Fruit fly (Drosophila melanogaster) whole organism, wandering third instar larva: ENCODE data around the gene CCT2.

Source experiments
- Abd-B ChIP-seq: fragments of >200 bp; optimal IDR thresholded peaks from 2 replicates; lab custom pipeline; 2017; ENCODE audit warnings: missing biosample characterization, missing genetic modification characterization
- CG32264 ChIP-seq: fragments of 200-800 bp; sonication (Bioruptor generic); optimal IDR thresholded peaks from 2 replicates; lab custom pipeline; 2016; ENCODE audit warnings: missing biosample characterization, missing genetic modification characterization
- CG9705 ChIP-seq: fragments of 200-800 bp; sonication (Bioruptor generic); optimal IDR thresholded peaks from 2 replicates; lab custom pipeline; 2018; ENCODE audit warnings: missing biosample characterization, mild to moderate bottlenecking, missing genetic modification characterization
- CrebA ChIP-seq: fragments of 200-800 bp; sonication (Bioruptor generic); optimal IDR thresholded peaks from 2 replicates; lab custom pipeline; 2016; ENCODE audit warnings: missing biosample characterization, mild to moderate bottlenecking, missing genetic modification characterization, borderline replicate concordance
- Dfd ChIP-seq: fragments of >200 bp; optimal IDR thresholded peaks from 2 replicates; lab custom pipeline; 2017; ENCODE audit warnings: missing biosample characterization, missing genetic modification characterization
- Dif ChIP-seq: fragments of 200-275, 200-300 bp; sonication (Bioruptor generic); optimal IDR thresholded peaks from 2 replicates; lab custom pipeline; 2018; ENCODE audit warnings: missing biosample characterization, missing genetic modification characterization; ENCODE audit not compliant: partially characterized antibody
- GATAd ChIP-seq: sonication (Bioruptor generic); optimal IDR thresholded peaks from 2 replicates; lab custom pipeline; 2016; ENCODE audit warnings: missing biosample characterization, missing genetic modification characterization
- HLH106 ChIP-seq: fragments of 200-800 bp; optimal IDR thresholded peaks from 3 replicates; lab custom pipeline; 2019; ENCODE audit warnings: missing biosample characterization, mild to moderate bottlenecking, missing genetic modification characterization, moderate library complexity
- Hnf4 ChIP-seq: fragments of 200-800 bp; sonication (Bioruptor generic); optimal IDR thresholded peaks from 2 replicates; lab custom pipeline; 2016; ENCODE audit warnings: missing biosample characterization, mild to moderate bottlenecking, missing genetic modification characterization
- Hr78 ChIP-seq: fragments of >200 bp; optimal IDR thresholded peaks from 2 replicates; lab custom pipeline; 2017; ENCODE audit warnings: missing biosample characterization, missing genetic modification characterization
- Hr83 ChIP-seq: fragments of 200-300 bp; sonication (Bioruptor generic); optimal IDR thresholded peaks from 2 replicates; lab custom pipeline; 2016; ENCODE audit warnings: missing biosample characterization, mild to moderate bottlenecking, missing genetic modification characterization, moderate library complexity; ENCODE audit not compliant: poor library complexity, severe bottlenecking
- Jra ChIP-seq: sonication (Bioruptor generic); optimal IDR thresholded peaks from 2 replicates; lab custom pipeline; 2016; ENCODE audit warnings: missing biosample characterization, missing genetic modification characterization
- Myc ChIP-seq: fragments of >200 bp; optimal IDR thresholded peaks from 2 replicates; lab custom pipeline; 2017
- OdsH ChIP-seq: fragments of 200-800 bp; sonication (Bioruptor generic); optimal IDR thresholded peaks from 2 replicates; lab custom pipeline; 2016; ENCODE audit warnings: missing biosample characterization, mild to moderate bottlenecking, missing genetic modification characterization
- Rel ChIP-seq, 2 experiments: fragments of 200-800 bp; sonication (Bioruptor generic) in 1 of 2; optimal IDR thresholded peaks; 2 replicates in 1 of 2; 3 replicates in 1 of 2; lab custom pipeline; 2016 to 2019; ENCODE audit warnings: mild to moderate bottlenecking in 2 of 2, missing biosample characterization in 2 of 2, missing genetic modification characterization in 2 of 2, moderate library complexity in 1 of 2
- Sp1 ChIP-seq: fragments of 200-800 bp; sonication (Bioruptor generic); optimal IDR thresholded peaks from 3 replicates; lab custom pipeline; 2019; ENCODE audit warnings: missing biosample characterization, mild to moderate bottlenecking, missing genetic modification characterization, moderate library complexity
- Vsx2 ChIP-seq: fragments of 200-300, 225-300 bp; sonication (Bioruptor generic); optimal IDR thresholded peaks from 2 replicates; lab custom pipeline; 2018; ENCODE audit warnings: missing biosample characterization, missing genetic modification characterization; ENCODE audit not compliant: partially characterized antibody
- br ChIP-seq: fragments of 200-800 bp; sonication (Bioruptor generic); optimal IDR thresholded peaks from 2 replicates; lab custom pipeline; 2016; ENCODE audit warnings: missing biosample characterization, missing genetic modification characterization
- brk ChIP-seq: fragments of 200-800 bp; sonication (Bioruptor generic); optimal IDR thresholded peaks from 2 replicates; lab custom pipeline; 2016; ENCODE audit warnings: missing biosample characterization, mild to moderate bottlenecking, missing genetic modification characterization
- dl ChIP-seq, 2 experiments: fragments of 175-275, 200-275 bp in 1 of 2; fragments of 200-275 bp in 1 of 2; sonication (Bioruptor generic); optimal IDR thresholded peaks; lab custom pipeline; 2018; ENCODE audit warnings: mild to moderate bottlenecking in 2 of 2, missing biosample characterization in 2 of 2, missing genetic modification characterization in 2 of 2, moderate library complexity in 2 of 2; ENCODE audit not compliant: partially characterized antibody in 2 of 2, insufficient read depth in 1 of 2
- dmrt93B ChIP-seq: fragments of 200-800 bp; sonication (Bioruptor generic); optimal IDR thresholded peaks from 2 replicates; lab custom pipeline; 2018; ENCODE audit warnings: missing biosample characterization, mild to moderate bottlenecking, missing genetic modification characterization
- dsf ChIP-seq: sonication (Bioruptor generic); optimal IDR thresholded peaks from 2 replicates; lab custom pipeline; 2016; ENCODE audit warnings: missing biosample characterization, missing genetic modification characterization, borderline replicate concordance
- ey ChIP-seq: fragments of 200-800 bp; sonication (Bioruptor generic); optimal IDR thresholded peaks from 2 replicates; lab custom pipeline; 2016; ENCODE audit warnings: missing biosample characterization, missing genetic modification characterization
- foxo ChIP-seq, 2 experiments: fragments of 200-800 bp; sonication (Bioruptor generic); optimal IDR thresholded peaks; 2 replicates in 1 of 2; 3 replicates in 1 of 2; lab custom pipeline; 2016 to 2017; ENCODE audit warnings: missing biosample characterization in 2 of 2, missing genetic modification characterization in 2 of 2
- fru ChIP-seq: fragments of 200-800 bp; sonication (Bioruptor generic); optimal IDR thresholded peaks from 3 replicates; lab custom pipeline; 2016; ENCODE audit warnings: missing biosample characterization, mild to moderate bottlenecking, missing genetic modification characterization
- h ChIP-seq: fragments of 200-800 bp; sonication (Bioruptor generic); optimal IDR thresholded peaks from 3 replicates; lab custom pipeline; 2016; ENCODE audit warnings: missing biosample characterization, mild to moderate bottlenecking, missing genetic modification characterization
- psq ChIP-seq: fragments of 200-800 bp; sonication (Bioruptor generic); optimal IDR thresholded peaks from 3 replicates; lab custom pipeline; 2017; ENCODE audit warnings: missing biosample characterization, mild to moderate bottlenecking, missing genetic modification characterization, moderate library complexity
- rgr ChIP-seq: fragments of 200-800 bp; sonication (Bioruptor generic); optimal IDR thresholded peaks from 3 replicates; lab custom pipeline; 2016; ENCODE audit warnings: missing biosample characterization, mild to moderate bottlenecking, missing genetic modification characterization
- sage ChIP-seq: fragments of 200-800 bp; sonication (Bioruptor generic); optimal IDR thresholded peaks from 2 replicates; lab custom pipeline; 2016; ENCODE audit warnings: missing biosample characterization, mild to moderate bottlenecking, missing genetic modification characterization
- sv ChIP-seq: fragments of 200-800 bp; sonication (Bioruptor generic); optimal IDR thresholded peaks from 3 replicates; lab custom pipeline; 2016; ENCODE audit warnings: missing biosample characterization, missing genetic modification characterization
- tai ChIP-seq: sonication (Bioruptor generic); optimal IDR thresholded peaks from 2 replicates; lab custom pipeline; 2016; ENCODE audit warnings: missing biosample characterization, missing genetic modification characterization
- usp ChIP-seq: fragments of >200 bp; optimal IDR thresholded peaks from 2 replicates; lab custom pipeline; 2017; ENCODE audit warnings: missing biosample characterization, missing genetic modification characterization
- woc ChIP-seq: sonication (Bioruptor generic); optimal IDR thresholded peaks from 2 replicates; lab custom pipeline; 2016; ENCODE audit warnings: missing biosample characterization, mild to moderate bottlenecking, missing genetic modification characterization

Gene CCT2

DNA sequence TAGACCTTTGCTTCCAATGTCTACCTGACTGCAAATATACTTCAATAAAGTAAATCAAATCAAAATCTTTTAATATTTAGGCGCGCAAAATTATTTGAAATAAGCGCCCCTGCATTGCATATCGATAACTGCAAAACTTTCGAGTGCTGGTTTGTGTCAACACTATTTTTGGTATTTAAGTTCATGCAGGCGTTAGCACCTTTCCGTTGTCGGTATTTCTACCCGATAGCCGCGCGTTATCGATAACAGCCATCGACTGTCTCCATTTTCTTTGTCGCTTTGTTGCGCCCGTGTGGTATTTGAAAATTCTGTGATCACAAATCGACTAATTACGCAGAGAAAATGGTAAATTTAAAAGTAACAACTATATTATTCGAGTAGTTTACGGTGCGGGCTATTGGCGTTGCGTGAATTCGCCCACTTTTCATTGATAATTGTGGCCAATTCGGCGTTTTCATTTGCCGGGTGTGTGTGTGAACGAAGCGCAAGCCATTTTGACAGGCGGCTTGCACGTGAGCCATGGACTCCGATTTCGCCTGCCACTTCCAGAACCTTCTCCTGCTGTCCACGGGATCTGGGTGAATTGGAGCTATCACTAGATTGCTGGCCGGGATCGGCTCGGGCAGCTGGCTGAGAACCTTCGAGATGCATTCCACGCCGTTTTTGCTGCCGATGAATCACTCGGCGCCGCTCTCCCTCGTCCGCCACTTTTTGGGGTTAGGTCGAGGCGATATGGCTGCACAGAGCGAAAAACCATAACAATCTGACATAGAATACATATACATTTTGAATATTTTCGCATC, at the start of gene CCT2:
CCT2 (plus strand) TSS at position 260 of the 803 bp plus-strand sequence.
- TF ChIP-seq Abd-B (GFP tag; lab: Kevin White, UChicago), result no peak
- TF ChIP-seq dsf (GFP tag; lab: Kevin White, UChicago), result no peak
- no peak for TF ChIP-seq ey (GFP tag; lab: Kevin White, UChicago)
- TF ChIP-seq Rel (GFP tag; optimal IDR thresholded peaks at IDR 0.05; lab: Kevin White, UChicago), result no peak
- peak; percentile 5 for TF ChIP-seq Rel (tag; optimal IDR thresholded peaks at IDR 0.05; lab: Kevin White, UChicago)
- no peak for TF ChIP-seq sage (GFP tag; lab: Kevin White, UChicago)
- no peak for TF ChIP-seq Sp1 (GFP tag; lab: Kevin White, UChicago)
- no peak for TF ChIP-seq GATAd (GFP tag; lab: Kevin White, UChicago)
- peak; percentile 4 for TF ChIP-seq HLH106 (tag; lab: Kevin White, UChicago)

DNA sequence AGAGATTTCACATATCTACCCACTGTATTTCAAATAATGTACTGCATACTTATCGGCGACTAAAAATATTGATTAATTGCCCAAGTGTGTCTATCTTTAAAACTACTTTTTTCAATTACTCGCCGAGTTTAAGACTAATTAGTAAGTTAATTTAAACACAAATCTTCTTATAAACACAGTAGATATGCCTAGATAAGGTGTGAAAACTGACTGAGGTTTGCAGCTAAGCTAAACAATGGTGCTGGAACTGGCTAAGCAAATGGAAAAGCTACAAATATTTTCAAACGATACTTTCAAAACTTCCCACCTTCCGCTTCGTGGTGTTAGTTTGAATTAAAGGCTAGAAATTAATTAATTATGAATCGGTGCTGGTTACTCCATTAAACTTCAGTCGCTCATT, 48.5 kb upstream of the CCT2 start:
- TF ChIP-seq GATAd (GFP tag; lab: Kevin White, UChicago), result no peak
- no peak for TF ChIP-seq foxo (GFP tag; optimal IDR thresholded peaks at IDR 0.05; lab: Kevin White, UChicago)
- peak; percentile 53 for TF ChIP-seq Myc (lab: Kevin White, UChicago)

DNA sequence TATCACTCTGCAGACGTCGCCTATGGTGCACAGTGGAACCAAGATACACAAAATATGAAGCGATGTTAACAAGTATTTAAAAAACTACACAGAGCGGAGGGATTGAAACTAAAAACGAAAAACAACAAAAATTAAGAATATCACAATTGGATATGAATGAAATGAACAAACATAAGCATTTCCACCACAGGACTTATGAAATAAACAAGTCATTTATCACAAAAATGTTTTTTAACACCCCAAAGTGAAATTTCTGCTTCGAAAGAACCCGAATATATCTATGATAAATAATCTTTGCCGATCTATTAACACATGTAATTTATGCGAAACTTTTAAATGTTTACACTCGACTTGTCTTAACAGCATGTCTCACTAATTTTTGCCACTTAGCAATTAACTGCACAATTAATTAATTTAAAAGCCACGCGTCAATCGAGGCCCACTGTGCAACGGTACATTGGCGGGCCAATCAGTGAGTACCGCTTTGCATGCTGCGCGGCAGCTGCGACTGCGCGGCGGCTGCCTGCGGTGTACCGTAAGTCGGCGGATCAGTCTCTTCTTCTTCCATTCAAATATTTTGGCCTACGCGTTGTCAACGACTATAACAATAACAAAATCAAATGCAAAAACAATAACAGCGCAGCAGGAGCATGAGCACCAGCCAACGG, 47.4 kb upstream of the CCT2 start:
- TF ChIP-seq Myc (lab: Kevin White, UChicago) (no peak), woc (GFP tag; lab: Kevin White, UChicago) (peak; percentile 43), GATAd (GFP tag; lab: Kevin White, UChicago) (no peak), dsf (GFP tag; lab: Kevin White, UChicago) (no peak), fru (no peak), sv (GFP tag; lab: Kevin White, UChicago) (peak; percentile 6), usp (GFP tag; lab: Kevin White, UChicago) (no peak), CG9705 (no peak), Dfd (GFP tag; lab: Kevin White, UChicago) (no peak), foxo (GFP tag; optimal IDR thresholded peaks at IDR 0.05; lab: Kevin White, UChicago) (peak in 1 of 2 experiments; percentile 0), tai (GFP tag; lab: Kevin White, UChicago) (no peak), h (GFP tag; lab: Kevin White, UChicago) (peak; percentile 2), psq (GFP tag; lab: Kevin White, UChicago) (no peak), brk (GFP tag; lab: Kevin White, UChicago) (no peak), Jra (GFP tag; lab: Kevin White, UChicago) (no peak), Abd-B (GFP tag; lab: Kevin White, UChicago) (no peak)

DNA sequence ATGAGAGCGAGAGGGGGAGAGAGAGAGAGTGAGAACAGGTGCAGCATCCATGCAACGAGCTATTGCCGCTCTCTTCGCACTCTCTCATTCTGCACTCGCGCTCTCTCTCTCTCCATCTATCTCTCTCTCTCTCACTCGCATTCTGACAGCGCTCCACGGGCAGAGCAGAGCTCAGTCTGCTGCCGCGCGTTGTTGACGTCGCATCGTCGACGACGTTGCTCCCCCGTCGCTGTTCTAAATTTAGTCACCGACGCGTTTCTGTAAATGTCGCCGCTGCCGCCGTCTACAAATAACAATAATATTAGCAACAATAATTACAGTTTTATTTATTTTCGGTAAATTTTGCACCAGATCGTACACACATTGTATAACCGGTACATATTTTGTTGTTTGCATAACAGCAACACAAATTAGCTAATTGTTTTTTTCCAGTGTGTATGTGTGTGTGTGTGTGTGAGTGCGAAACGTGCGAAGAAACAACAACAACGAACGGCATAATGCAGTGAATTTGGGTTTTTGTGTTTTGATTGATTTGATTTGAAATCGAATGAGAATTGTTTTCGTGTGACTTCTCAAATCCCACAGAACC, 46.8 kb upstream of the CCT2 start:
- TF ChIP-seq fru (peak; percentile 67), h (GFP tag; lab: Kevin White, UChicago) (peak; percentile 59), ey (GFP tag; lab: Kevin White, UChicago) (peak; percentile 40), OdsH (GFP tag; lab: Kevin White, UChicago) (peak; percentile 27), dl (GFP tag; optimal IDR thresholded peaks at IDR 0.05; lab: Kevin White, UChicago; ENCODE audit: insufficient read depth in 1 of 2, partially characterized antibody in 2 of 2) (peak; percentile 78 to 83), Hr78 (GFP tag; lab: Kevin White, UChicago) (no peak), CrebA (peak; percentile 16), Dif (GFP tag; lab: Kevin White, UChicago) (peak; percentile 86), foxo (GFP tag; optimal IDR thresholded peaks at IDR 0.05; lab: Kevin White, UChicago) (peak in 1 of 2 experiments; percentile 45), CG32264 (no peak), woc (GFP tag; lab: Kevin White, UChicago) (no peak), br (GFP tag; lab: Kevin White, UChicago) (peak; percentile 35), Dfd (GFP tag; lab: Kevin White, UChicago) (no peak), Sp1 (GFP tag; lab: Kevin White, UChicago) (peak; percentile 0), dmrt93B (GFP tag; lab: Kevin White, UChicago) (no peak), Hr83 (GFP tag; lab: Kevin White, UChicago) (peak; percentile 44), Hnf4 (peak; percentile 37), psq (GFP tag; lab: Kevin White, UChicago) (no peak), CG9705 (no peak), Vsx2 (GFP tag; lab: Kevin White, UChicago) (peak; percentile 76), HLH106 (tag; lab: Kevin White, UChicago) (peak; percentile 50), rgr (GFP tag; lab: Kevin White, UChicago) (peak; percentile 53), Myc (lab: Kevin White, UChicago) (no peak)
